Fruit fly (Drosophila melanogaster) S2 (cell line): Measurements from ENCODE around the gene CG8159.

Source experiments
- CG8478 ChIP-seq: fragments of >200 bp; optimal IDR thresholded peaks from 2 replicates; lab custom pipeline; 2018
- CTCF ChIP-seq, 2 experiments: fragments of >200 bp; optimal IDR thresholded peaks; 2 replicates each; lab custom pipeline; 2018

CG8159 gene

dm6 chr3R:8741248-8741647, 14.6 kb downstream of the CG8159 start:
- TF ChIP-seq CG8478 (lab: Kevin White, UChicago) (no peak), CTCF (optimal IDR thresholded peaks at IDR 0.05; lab: Kevin White, UChicago) (no peak)

- no peak for TF ChIP-seq CTCF (optimal IDR thresholded peaks at IDR 0.05; lab: Kevin White, UChicago)
- no peak for TF ChIP-seq CG8478 (lab: Kevin White, UChicago)
These were observed 15.3 kb downstream of the CG8159 start for dm6 chr3R:8741941-8742340.

- TF ChIP-seq CTCF (optimal IDR thresholded peaks at IDR 0.05; lab: Kevin White, UChicago) (no peak), CG8478 (lab: Kevin White, UChicago) (no peak)
These were observed 16.0 kb downstream of the CG8159 start for dm6 chr3R:8742661-8743060.

- TF ChIP-seq CTCF (optimal IDR thresholded peaks at IDR 0.05; lab: Kevin White, UChicago) = no peak
- TF ChIP-seq CG8478 (lab: Kevin White, UChicago) = no peak
These were observed 17.5 kb downstream of the CG8159 start for dm6 chr3R:8744198-8744597.

dm6 chr3R:8746354-8746753, 19.7 kb downstream of the CG8159 start:
- TF ChIP-seq CG8478 (lab: Kevin White, UChicago) (no peak), CTCF (optimal IDR thresholded peaks at IDR 0.05; lab: Kevin White, UChicago) (no peak)

- TF ChIP-seq CTCF (optimal IDR thresholded peaks at IDR 0.05; lab: Kevin White, UChicago) (peak; percentile 45 to 51), CG8478 (lab: Kevin White, UChicago) (no peak)
These were observed 20.6 kb downstream of the CG8159 start, which contains the start of the genes CG9801 and Nasp for dm6 chr3R:8747134-8747870. Gene CG9801, minus strand, starts transcription at chr3R:8747675. Gene Nasp, plus strand, starts transcription at chr3R:8747798.

dm6 chr3R:8747871-8748775, 21.5 kb downstream of the CG8159 start:
- TF ChIP-seq CG8478 (lab: Kevin White, UChicago) = no peak
- TF ChIP-seq CTCF (optimal IDR thresholded peaks at IDR 0.05; lab: Kevin White, UChicago) = no peak

- TF ChIP-seq CG8478 (lab: Kevin White, UChicago) (no peak), CTCF (optimal IDR thresholded peaks at IDR 0.05; lab: Kevin White, UChicago) (no peak)
These were observed 22.1 kb downstream of the CG8159 start for dm6 chr3R:8748776-8749126.

dm6 chr3R:8767998-8768397, 41.3 kb downstream of the CG8159 start, which contains the start of the genes CG34135 and CG11768:
Gene CG34135, minus strand, starts transcription at chr3R:8768191.
Gene CG11768, minus strand, starts transcription at chr3R:8768200.
- TF ChIP-seq CTCF (optimal IDR thresholded peaks at IDR 0.05; lab: Kevin White, UChicago) = no peak
- no peak for TF ChIP-seq CG8478 (lab: Kevin White, UChicago)

- TF ChIP-seq CTCF (optimal IDR thresholded peaks at IDR 0.05; lab: Kevin White, UChicago) = no peak
- no peak for TF ChIP-seq CG8478 (lab: Kevin White, UChicago)
These were observed 42.4 kb downstream of the CG8159 start, which contains the start of gene CG8236 for dm6 chr3R:8769094-8769493. Gene CG8236, plus strand, starts transcription at chr3R:8769394.

- TF ChIP-seq CTCF (optimal IDR thresholded peaks at IDR 0.05; lab: Kevin White, UChicago) = no peak
- no peak for TF ChIP-seq CG8478 (lab: Kevin White, UChicago)
These were observed 45.9 kb downstream of the CG8159 start, which contains the start of gene CG13318 for dm6 chr3R:8772591-8772990. Gene CG13318, minus strand, starts transcription at chr3R:8772691.

- no peak for TF ChIP-seq CTCF (optimal IDR thresholded peaks at IDR 0.05; lab: Kevin White, UChicago)
- no peak for TF ChIP-seq CG8478 (lab: Kevin White, UChicago)
These were observed 46.5 kb downstream of the CG8159 start, which contains the start of gene CG34301 for dm6 chr3R:8773135-8773534. Gene CG34301, plus strand, starts transcription at chr3R:8773435.
